Worm (Caenorhabditis elegans) whole organism, L2 larva: ENCODE data around the gene srm-2.

ENCODE experiments used
- R02D3.7 ChIP-seq: fragments of 150-350 bp; optimal IDR thresholded peaks from 2 replicates; lab custom pipeline; 2014; ENCODE audit warnings: missing biosample characterization, missing genetic modification characterization
- ama-1 ChIP-seq: fragments of 150-350 bp; optimal IDR thresholded peaks from 2 replicates; lab custom pipeline; 2018; ENCODE audit warnings: inconsistent platforms
- blmp-1 ChIP-seq: sonication (generic microtip); optimal IDR thresholded peaks from 2 replicates; lab custom pipeline; 2017; ENCODE audit warnings: missing genetic modification characterization, mild to moderate bottlenecking, missing compliant biosample characterization, antibody characterized with exemption, moderate library complexity; ENCODE audit not compliant: insufficient read depth
- dmd-4 ChIP-seq: sonication (generic microtip); optimal IDR thresholded peaks from 2 replicates; lab custom pipeline; 2017; ENCODE audit warnings: missing biosample characterization, missing genetic modification characterization
- egl-27 ChIP-seq: sonication (generic microtip); optimal IDR thresholded peaks from 3 replicates; lab custom pipeline; 2017; ENCODE audit warnings: missing biosample characterization, missing genetic modification reagents, missing genetic modification characterization
- lin-13 ChIP-seq: fragments of 150-350 bp; optimal IDR thresholded peaks from 2 replicates; lab custom pipeline; 2014; ENCODE audit warnings: missing biosample characterization, missing genetic modification reagents, missing genetic modification characterization
- lin-39 ChIP-seq: fragments of 150-350 bp; optimal IDR thresholded peaks from 2 replicates; lab custom pipeline; 2014; ENCODE audit warnings: missing biosample characterization, missing genetic modification reagents, missing genetic modification characterization
- mab-5 ChIP-seq: fragments of 150-350 bp; optimal IDR thresholded peaks from 2 replicates; lab custom pipeline; 2014; ENCODE audit warnings: missing biosample characterization, missing genetic modification characterization
- mdl-1 ChIP-seq, 2 experiments: fragments of 150-350 bp in 1 of 2; sonication (generic microtip) in 1 of 2; optimal IDR thresholded peaks; 2 replicates each; lab custom pipeline; 2017; ENCODE audit warnings: missing biosample characterization in 2 of 2, missing genetic modification characterization in 2 of 2
- nhr-12 ChIP-seq: fragments of 150-350 bp; optimal IDR thresholded peaks from 2 replicates; lab custom pipeline; 2014; ENCODE audit warnings: missing biosample characterization, missing genetic modification characterization
- peb-1 ChIP-seq: fragments of 150-350 bp; optimal IDR thresholded peaks from 2 replicates; lab custom pipeline; 2014; ENCODE audit warnings: missing biosample characterization, missing genetic modification characterization
- sma-3 ChIP-seq: sonication (generic microtip); optimal IDR thresholded peaks from 2 replicates; lab custom pipeline; 2016; ENCODE audit warnings: missing genetic modification reagents, missing genetic modification characterization, missing compliant biosample characterization
- unc-39 ChIP-seq: fragments of 150-350 bp; optimal IDR thresholded peaks from 2 replicates; lab custom pipeline; 2014; ENCODE audit warnings: missing biosample characterization, missing genetic modification characterization
- ztf-11 ChIP-seq: sonication (generic microtip); optimal IDR thresholded peaks from 2 replicates; lab custom pipeline; 2017; ENCODE audit warnings: missing biosample characterization, missing genetic modification characterization

- no peak for TF ChIP-seq unc-39 (tag; lab: Kevin White, UChicago)
- TF ChIP-seq ama-1 (lab: Kevin White, UChicago) = no peak
- no peak for TF ChIP-seq nhr-12
- TF ChIP-seq lin-13 (GFP tag; lab: Kevin White, UChicago) = no peak
- TF ChIP-seq mdl-1 (tag; optimal IDR thresholded peaks at IDR 0.05; lab: Kevin White, UChicago) = no peak
- TF ChIP-seq lin-39 (tag; lab: Kevin White, UChicago) = no peak
- TF ChIP-seq mab-5 (tag; lab: Kevin White, UChicago) = no peak
- no peak for TF ChIP-seq dmd-4 (tag; lab: Kevin White, UChicago)
- TF ChIP-seq peb-1 (tag; lab: Kevin White, UChicago) = no peak
- TF ChIP-seq R02D3.7 (tag; lab: Kevin White, UChicago) = no peak
- TF ChIP-seq ztf-11 (tag; lab: Kevin White, UChicago) = no peak
- no peak for TF ChIP-seq egl-27 (tag; lab: Kevin White, UChicago)
- TF ChIP-seq sma-3 (GFP tag; lab: Kevin White, UChicago) = no peak
- TF ChIP-seq blmp-1 = no peak
Measured at ce11 chrIV:5025646-5026045, 17.2 kb downstream of the srm-2 start, which contains the start of gene C09B9.85.
